Fruit fly (Drosophila melanogaster): ENCODE measurements around the gene Vps60.

Vps60 gene

DNA sequence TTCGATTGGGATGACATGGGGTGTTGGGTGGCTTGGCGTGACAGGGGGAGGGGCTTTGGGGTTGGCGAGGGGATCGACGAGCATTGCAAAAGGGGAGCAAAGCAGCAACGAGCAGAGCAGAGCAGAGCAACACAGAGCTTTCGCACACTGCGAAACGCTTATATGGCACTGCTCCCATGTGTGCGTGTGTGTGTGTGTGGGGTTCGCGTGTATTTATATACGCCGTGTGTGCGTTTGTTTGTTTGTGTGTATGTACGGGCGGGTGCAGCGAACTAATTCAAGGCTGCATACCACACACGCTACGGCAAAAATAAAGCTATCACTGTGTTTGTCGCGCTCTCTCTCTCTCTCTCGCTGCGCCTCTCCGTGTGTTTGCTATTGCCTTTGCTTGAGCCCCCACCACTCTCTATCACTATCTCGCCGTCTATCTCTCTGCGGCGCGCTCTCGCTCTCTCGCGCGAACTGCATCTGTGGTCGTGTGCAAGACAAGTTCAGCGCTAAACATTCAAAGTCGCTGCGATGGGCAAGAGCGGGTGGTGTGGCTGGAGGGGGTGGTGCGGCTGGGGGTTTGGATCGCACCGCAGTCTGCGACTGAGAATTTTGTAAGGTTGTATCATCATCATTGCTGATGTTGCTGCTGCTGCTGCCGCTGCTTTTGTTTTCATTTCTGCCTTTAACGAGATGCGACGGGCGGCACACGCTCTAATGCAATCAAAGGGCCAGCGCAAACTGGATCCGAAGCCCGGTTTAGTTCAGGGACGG is 30.8 kb downstream of the Vps60 start (continued):
- TF ChIP-seq CG13287 (GFP tag; IDR thresholded peaks at IDR 0.05; ENCODE audit: partially characterized antibody) (peak; percentile 44; the same call in 1 of the 2 replicates), CG2889 (GFP tag; IDR thresholded peaks at IDR 0.05) (no peak), Meics (GFP tag; optimal IDR thresholded peaks at IDR 0.05) (no peak), CG18011 (GFP tag; optimal IDR thresholded peaks at IDR 0.05) (no peak), oc (tag; optimal IDR thresholded peaks at IDR 0.05) (peak; percentile 8), zen2 (GFP tag; IDR thresholded peaks at IDR 0.05; ENCODE audit: partially characterized antibody) (peak; percentile 74; the same call in 2 of the 3 replicates), Dll (GFP tag; IDR thresholded peaks at IDR 0.05; ENCODE audit: partially characterized antibody) (peak; percentile 46; the same call in 1 of the 4 replicates), E2f2 (GFP tag; IDR thresholded peaks at IDR 0.05) (0 out of 2 replicates have a peak, but pooled peaks have one; percentile 20), ci (GFP tag; IDR thresholded peaks at IDR 0.05) (peak; percentile 64; the same call in 2 of the 3 replicates), ash1 (GFP tag; optimal IDR thresholded peaks at IDR 0.05) (no peak), hbn (GFP tag; IDR thresholded peaks at IDR 0.05; ENCODE audit: partially characterized antibody) (0 out of 2 replicates have a peak, but pooled peaks have one; percentile 22), mirr (GFP tag; optimal IDR thresholded peaks at IDR 0.05) (no peak), sr (GFP tag; IDR thresholded peaks at IDR 0.05) (peak; percentile 21; the same call in 1 of the 3 replicates), peb (GFP tag; IDR thresholded peaks at IDR 0.05) (no peak)

DNA sequence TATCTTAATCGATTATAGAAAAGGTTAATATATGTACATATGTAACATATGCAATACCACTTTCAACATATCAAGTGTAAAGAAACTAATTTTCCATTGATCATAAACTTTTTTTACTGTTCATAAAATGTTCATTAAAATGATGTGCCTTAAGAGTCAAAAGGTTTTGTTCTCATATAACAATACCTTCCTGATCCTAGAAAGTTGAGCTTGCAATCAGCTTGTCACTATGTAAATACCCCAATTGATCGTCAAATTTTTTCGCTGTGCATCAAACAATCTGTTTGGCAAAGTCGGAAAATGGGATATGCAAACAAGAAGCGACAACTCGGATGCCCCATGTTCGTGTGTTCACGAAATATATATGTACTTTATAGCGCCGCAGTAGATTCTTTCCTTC is 31.4 kb downstream of the Vps60 start:
- TF ChIP-seq Oaz (GFP tag; IDR thresholded peaks at IDR 0.05) (no peak), CG17802 (tag; optimal IDR thresholded peaks at IDR 0.05) (no peak), CG1602 (GFP tag; optimal IDR thresholded peaks at IDR 0.05) (no peak), sens (GFP tag) (peak; percentile 55), cwo (GFP tag; optimal IDR thresholded peaks at IDR 0.05) (no peak)

DNA sequence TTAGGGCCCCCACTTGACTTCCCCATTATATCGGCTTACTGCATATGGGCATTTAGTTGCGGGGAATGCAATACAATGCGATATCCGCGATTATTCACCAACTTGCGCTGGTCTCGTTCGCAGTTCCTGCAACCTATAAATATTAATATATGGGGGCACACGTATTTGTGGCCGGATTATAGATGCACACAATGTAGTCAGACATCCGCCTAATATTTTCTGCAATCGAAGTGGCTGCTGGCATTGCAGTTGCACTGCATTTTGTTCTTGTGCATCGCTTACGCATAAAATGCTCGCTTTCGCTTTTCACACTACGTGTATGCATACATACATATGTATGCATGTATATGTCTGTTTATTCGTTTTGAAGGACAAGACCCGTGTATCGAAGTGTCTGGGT is 32.7 kb downstream of the Vps60 start:
- TF ChIP-seq CG11560 (tag; IDR thresholded peaks at IDR 0.05) (no peak), sima (GFP tag; optimal IDR thresholded peaks at IDR 0.05) (no peak), Ets65A (GFP tag) (peak; percentile 59)

DNA sequence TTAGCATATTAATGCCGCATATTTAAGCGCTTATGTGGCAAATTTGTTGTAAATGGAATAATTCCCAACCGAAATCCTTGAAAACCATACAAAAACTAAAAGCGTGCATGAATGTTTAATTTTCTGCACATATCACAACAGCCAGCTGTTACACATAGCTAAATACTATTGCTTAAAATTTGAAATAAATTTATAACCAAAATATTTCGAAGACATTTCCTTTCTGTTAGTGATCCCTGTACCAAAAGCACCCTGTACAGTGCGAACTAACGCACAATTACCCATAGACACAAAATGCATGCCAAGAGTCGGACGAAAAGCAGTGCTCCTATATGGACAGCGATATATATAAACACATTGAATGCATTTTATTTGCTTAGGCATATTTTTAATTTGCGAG is 33.5 kb downstream of the Vps60 start:
- TF ChIP-seq hkb (optimal IDR thresholded peaks at IDR 0.05) (no peak), hkb (GFP tag; IDR thresholded peaks at IDR 0.05) (no peak), Ets65A (GFP tag) (peak; percentile 79), Drgx (GFP tag; IDR thresholded peaks at IDR 0.05) (peak; percentile 40; the same call in 1 of the 2 replicates), bsh (GFP tag; optimal IDR thresholded peaks at IDR 0.05) (peak in 1 of 2 experiments; percentile 17)

DNA sequence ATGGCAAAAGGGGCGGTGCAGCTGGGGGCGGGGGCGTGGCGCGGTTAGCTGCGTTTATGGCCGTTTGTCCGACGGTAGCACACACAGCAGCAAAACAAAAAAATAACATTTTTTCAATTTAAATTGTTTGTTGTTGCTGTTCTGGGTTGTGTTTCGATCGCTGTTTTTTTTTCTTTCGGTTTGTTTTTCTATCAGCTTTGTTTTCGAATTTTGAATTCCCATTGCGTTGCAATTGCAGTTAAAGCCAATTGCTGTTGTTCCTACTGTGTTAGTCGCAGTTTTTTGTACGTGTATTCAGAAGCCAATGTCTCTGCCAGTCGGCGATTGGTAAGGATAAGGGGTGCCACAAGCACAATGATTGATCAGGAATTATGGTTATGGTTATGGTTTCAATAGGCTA is 34.1 kb downstream of the Vps60 start:
- TF ChIP-seq Sry-δ (GFP tag; optimal IDR thresholded peaks at IDR 0.05): no peak
- peak; percentile 4 for TF ChIP-seq Ets65A (GFP tag)
- TF ChIP-seq schlank (tag; optimal IDR thresholded peaks at IDR 0.05): no peak
- no peak for TF ChIP-seq CG7745 (tag; optimal IDR thresholded peaks at IDR 0.05)
- no peak for TF ChIP-seq CG10267 (tag; optimal IDR thresholded peaks at IDR 0.05)
- TF ChIP-seq CG14050 (GFP tag; IDR thresholded peaks at IDR 0.05): no peak
- TF ChIP-seq pros (GFP tag; optimal IDR thresholded peaks at IDR 0.05): no peak
- TF ChIP-seq crc (GFP tag; optimal IDR thresholded peaks at IDR 0.05): no peak
- TF ChIP-seq Mad (GFP tag; optimal IDR thresholded peaks at IDR 0.05): no peak
- TF ChIP-seq h (optimal IDR thresholded peaks at IDR 0.05): no peak
- TF ChIP-seq en (GFP tag; optimal IDR thresholded peaks at IDR 0.05): no peak
- TF ChIP-seq CG2129 (GFP tag; IDR thresholded peaks at IDR 0.05; ENCODE audit: partially characterized antibody): no peak
- no peak for TF ChIP-seq Nf-YB (GFP tag; optimal IDR thresholded peaks at IDR 0.05)
- no peak for TF ChIP-seq CG1647 (GFP tag; optimal IDR thresholded peaks at IDR 0.05)
- TF ChIP-seq CG15269 (tag; optimal IDR thresholded peaks at IDR 0.05): no peak
- TF ChIP-seq ap (GFP tag; IDR thresholded peaks at IDR 0.05): no peak
- peak; percentile 43; the same call in 1 of the 2 replicates for TF ChIP-seq Drgx (GFP tag; IDR thresholded peaks at IDR 0.05)

Data from whole organism, embryonic.